Worm (Caenorhabditis elegans) whole organism, L4/young adult: ENCODE data around the gene F19H6.4.

ENCODE experiments used
- W03F9.2 ChIP-seq: fragments of 150-350 bp; optimal IDR thresholded peaks from 2 replicates; lab custom pipeline; 2014; ENCODE audit warnings: missing biosample characterization, missing genetic modification characterization
- dao-5 ChIP-seq: sonication (generic microtip); optimal IDR thresholded peaks from 2 replicates; lab custom pipeline; 2016; ENCODE audit warnings: missing genotype, missing genetic modification characterization, moderate library complexity, missing compliant biosample characterization
- him-1 ChIP-seq: sonication (generic microtip); optimal IDR thresholded peaks from 2 replicates; lab custom pipeline; 2016; ENCODE audit warnings: missing genotype, missing genetic modification reagents, missing genetic modification characterization, missing compliant biosample characterization

The F19H6.4 gene

DNA sequence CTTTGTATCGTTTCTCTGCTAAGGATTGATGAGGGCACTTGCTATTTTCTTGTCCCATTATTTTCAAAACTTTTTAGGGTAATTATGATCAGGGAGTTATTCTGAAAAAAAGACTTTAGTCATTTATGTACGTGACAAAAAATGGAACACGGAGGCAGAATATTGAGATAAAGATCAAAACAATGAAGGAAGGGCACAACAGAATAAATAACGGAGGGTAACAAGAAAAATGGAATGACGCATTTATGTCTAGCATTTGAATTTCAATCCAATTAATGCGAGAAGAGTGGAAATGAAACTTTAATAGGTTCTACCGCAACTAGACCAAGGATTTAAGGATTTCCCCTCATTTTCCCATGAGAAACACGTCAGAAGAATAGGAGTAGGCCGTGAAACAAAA, 12.8 kb downstream of the F19H6.4 start, which contains the start of gene glb-13:
Gene glb-13, minus strand, starts transcription at position 101 of the 400 bp plus-strand sequence.
- TF ChIP-seq him-1 (tag; lab: Kevin White, UChicago) (no peak), W03F9.2 (tag; lab: Kevin White, UChicago) (no peak), dao-5 (tag; lab: Kevin White, UChicago) (no peak)

DNA sequence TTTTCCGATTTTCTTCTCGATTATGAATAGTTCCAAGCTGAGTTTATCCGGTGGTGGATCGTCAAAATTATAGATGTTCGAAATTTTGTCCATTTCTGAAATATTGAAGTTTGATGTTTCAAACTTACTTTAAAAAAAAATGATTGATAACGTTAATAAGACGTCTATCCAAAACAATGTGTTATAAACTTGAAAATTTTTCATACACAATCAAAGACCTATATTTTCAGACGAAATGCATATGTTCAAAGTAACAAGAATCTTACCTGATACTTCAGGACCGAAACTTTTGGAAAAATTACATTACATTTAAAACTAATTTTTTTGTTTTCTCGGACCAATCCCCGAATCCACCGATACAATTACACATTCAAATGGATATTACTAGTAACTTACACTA, 25.9 kb downstream of the F19H6.4 start, which contains the start of gene nekl-3:
Gene nekl-3, minus strand, starts transcription at position 101 of the 400 bp plus-strand sequence.
- TF ChIP-seq W03F9.2 (tag; lab: Kevin White, UChicago) (no peak), dao-5 (tag; lab: Kevin White, UChicago) (no peak), him-1 (tag; lab: Kevin White, UChicago) (no peak)

DNA sequence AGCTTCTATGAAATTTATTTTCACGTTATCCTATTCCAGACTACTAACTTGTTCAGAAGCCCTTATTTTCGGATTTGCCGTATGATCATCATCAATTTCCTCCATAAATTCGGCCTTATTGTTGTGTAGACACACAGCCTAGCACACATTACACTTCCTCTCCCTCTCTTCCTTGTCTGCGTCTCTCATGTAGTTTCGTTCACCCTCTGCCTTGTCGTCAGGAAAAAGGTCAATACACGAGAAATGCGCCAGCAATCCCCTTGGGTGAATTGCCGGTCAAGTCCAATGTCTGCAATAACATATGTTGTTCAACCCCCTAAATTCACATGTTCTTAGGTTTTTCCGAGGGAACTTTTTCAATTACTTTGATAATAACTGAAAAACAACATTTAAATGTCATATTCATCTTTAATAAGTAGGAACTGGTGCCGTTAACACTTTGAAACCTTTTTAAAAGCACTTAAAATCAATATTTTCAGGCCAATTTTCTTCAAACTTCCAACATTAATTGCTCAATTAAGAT, 28.4 kb downstream of the F19H6.4 start, which contains the start of gene F17E5.2:
Gene F17E5.2, plus strand, starts transcription at position 473 of the 523 bp plus-strand sequence.
- TF ChIP-seq dao-5 (tag; lab: Kevin White, UChicago) (no peak), W03F9.2 (tag; lab: Kevin White, UChicago) (peak; percentile 91), him-1 (tag; lab: Kevin White, UChicago) (peak; percentile 75)

DNA sequence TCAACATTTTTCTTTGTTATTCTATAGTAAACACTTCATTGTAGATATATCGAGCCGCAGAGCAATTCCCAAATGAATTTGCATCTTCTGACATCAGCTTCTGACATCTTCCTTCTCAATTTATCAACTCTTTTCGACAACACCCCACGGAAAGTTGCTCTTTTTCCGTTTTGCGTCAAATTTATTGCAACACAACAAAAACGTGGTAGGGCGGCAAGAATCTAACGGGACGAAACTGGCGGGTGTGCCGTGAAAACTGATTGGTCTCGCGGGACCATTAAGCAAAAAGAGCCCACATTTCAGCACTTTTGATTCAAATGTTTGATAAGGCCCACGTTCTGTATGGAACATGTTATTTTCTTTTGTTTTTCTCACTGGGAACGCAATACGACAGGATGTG, 39.2 kb downstream of the F19H6.4 start:
- TF ChIP-seq dao-5 (tag; lab: Kevin White, UChicago) (no peak), him-1 (tag; lab: Kevin White, UChicago) (no peak), W03F9.2 (tag; lab: Kevin White, UChicago) (no peak)

DNA sequence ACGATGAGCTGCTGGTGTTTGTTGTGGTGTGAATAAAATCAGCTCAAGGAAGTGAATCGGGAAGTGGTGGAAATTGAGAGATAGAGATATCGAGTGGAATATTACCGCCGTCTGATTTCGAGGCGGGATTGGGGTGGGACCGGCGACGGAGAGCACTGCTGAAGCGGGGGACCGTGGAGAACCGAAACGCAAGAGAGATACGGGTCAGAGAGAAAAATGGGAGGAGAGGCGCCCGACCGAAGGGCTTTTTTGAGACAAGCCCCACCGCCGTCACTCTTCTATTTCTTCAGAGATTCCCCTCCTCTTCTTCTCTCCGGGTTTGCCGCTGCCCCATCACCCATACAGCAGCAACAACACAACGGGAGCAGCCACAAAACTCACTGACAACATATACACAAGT, 40.5 kb downstream of the F19H6.4 start:
- TF ChIP-seq dao-5 (tag; lab: Kevin White, UChicago), result no peak
- TF ChIP-seq him-1 (tag; lab: Kevin White, UChicago), result no peak
- no peak for TF ChIP-seq W03F9.2 (tag; lab: Kevin White, UChicago)

DNA sequence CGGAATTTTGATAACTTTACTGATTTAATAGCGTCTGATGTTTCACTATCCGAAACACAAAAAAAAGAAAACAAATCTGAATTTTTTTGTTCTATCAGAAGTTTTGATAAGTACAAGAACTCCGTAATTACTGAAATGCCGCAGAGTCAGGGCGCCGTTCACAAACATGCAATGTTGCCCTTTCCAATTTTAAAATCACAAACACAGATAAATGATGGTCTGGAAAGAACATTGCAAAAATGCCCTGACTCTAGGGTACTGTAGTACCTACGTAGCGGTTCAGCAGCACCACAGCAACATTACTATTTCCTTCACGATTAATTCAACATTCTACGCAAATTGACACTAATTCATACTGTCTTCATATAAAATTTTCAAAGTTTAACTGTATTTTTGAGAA, 41.1 kb downstream of the F19H6.4 start:
- TF ChIP-seq W03F9.2 (tag; lab: Kevin White, UChicago) (no peak), dao-5 (tag; lab: Kevin White, UChicago) (no peak)

DNA sequence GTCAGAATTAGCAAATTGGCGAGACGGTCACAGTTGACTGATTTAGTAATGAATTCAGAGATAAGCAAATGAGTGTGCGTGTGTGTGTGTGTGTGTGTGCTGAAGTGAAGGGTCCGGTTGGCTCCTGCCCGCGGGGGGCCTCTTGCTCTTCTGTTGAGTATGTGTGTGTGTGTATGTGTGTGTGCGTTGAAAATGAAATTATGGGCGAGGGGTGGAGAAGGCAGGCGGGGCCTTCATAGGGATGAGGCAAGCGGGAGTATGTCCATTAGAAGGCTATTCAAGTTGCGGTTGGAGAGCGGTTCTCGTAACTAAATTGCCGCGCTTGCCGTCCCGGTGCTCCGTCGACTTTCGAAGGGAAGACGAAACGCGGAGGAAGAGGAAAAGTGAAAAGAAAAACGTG, 41.8 kb downstream of the F19H6.4 start:
- TF ChIP-seq dao-5 (tag; lab: Kevin White, UChicago) (no peak), him-1 (tag; lab: Kevin White, UChicago) (no peak), W03F9.2 (tag; lab: Kevin White, UChicago) (no peak)

DNA sequence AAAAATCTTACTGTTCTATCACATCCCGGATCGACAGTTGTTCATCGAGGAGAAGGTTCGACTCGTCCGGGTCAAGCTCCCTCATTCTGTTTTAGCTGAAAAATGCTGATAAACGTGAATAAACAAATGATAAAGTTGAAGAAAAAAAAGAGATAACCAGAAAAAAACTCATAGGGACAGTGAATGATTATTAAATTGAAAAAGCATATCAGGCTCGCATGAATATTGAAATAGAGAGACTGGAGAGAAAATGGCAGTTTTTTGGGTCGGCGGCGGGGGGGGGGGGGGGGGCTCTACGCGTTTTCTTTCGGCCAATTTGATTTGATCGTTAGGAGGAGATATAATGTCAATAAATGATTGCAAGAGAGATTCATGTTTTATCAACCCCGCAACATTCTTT, 48.5 kb downstream of the F19H6.4 start, which contains the start of gene lin-2:
Gene lin-2, minus strand, starts transcription at position 101 of the 400 bp plus-strand sequence.
- TF ChIP-seq W03F9.2 (tag; lab: Kevin White, UChicago) (no peak), dao-5 (tag; lab: Kevin White, UChicago) (no peak), him-1 (tag; lab: Kevin White, UChicago) (no peak)

DNA sequence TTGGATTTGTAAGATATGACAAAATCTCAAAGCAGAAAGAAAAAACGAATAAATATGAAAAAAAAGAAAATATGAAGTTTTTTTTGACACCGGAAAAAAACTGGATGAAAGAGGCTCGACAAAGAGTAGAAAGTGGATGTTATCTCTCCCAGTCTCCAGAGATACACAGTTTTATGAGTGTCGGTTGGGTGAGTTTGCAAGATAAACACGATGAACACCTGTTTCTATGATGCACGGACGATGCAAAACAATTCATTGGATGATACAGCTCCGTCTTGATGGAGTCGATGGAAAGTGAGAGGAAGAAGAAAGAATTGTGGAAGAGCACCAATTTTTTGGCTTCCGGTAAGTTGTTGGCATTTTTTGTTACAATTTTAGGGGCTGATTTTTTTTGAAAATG, 50.3 kb downstream of the F19H6.4 start:
- no peak for TF ChIP-seq him-1 (tag; lab: Kevin White, UChicago)
- TF ChIP-seq W03F9.2 (tag; lab: Kevin White, UChicago), result no peak
- TF ChIP-seq dao-5 (tag; lab: Kevin White, UChicago), result no peak
